Worm (Caenorhabditis elegans): ENCODE data around the gene F32D8.5.

- TF ChIP-seq ama-1 (optimal IDR thresholded peaks at IDR 0.05) (no peak), tbx-37 (GFP tag; conservative IDR thresholded peaks at IDR 0.05) (no peak), F13C5.2 (tag; optimal IDR thresholded peaks at IDR 0.05) (no peak), hmg-4 (GFP tag; optimal IDR thresholded peaks at IDR 0.05) (no peak), ets-7 (tag; optimal IDR thresholded peaks at IDR 0.05) (no peak), tra-4 (tag; optimal IDR thresholded peaks at IDR 0.05) (no peak), sea-1 (GFP tag; conservative IDR thresholded peaks at IDR 0.05) (no peak), B0310.2 (tag; optimal IDR thresholded peaks at IDR 0.05) (no peak)
Measured at ce11 chrV:10883478-10883877, 11.1 kb upstream of the F32D8.5 start, which contains the start of gene F32D8.2.
